Worm (Caenorhabditis elegans) whole organism, L3 larva: ENCODE results near the gene rpl-37.
A peak's percentile ranks its signal among the peaks of the same experiment; 100 is the strongest.

Source experiments
- ZK546.5 ChIP-seq: sonication (generic microtip); optimal IDR thresholded peaks from 2 replicates; lab custom pipeline; 2017; ENCODE audit warnings: missing biosample characterization, missing genetic modification characterization
- ceh-28 ChIP-seq: fragments of 150-350 bp; optimal IDR thresholded peaks from 2 replicates; lab custom pipeline; 2014; ENCODE audit warnings: missing biosample characterization, missing genetic modification reagents, missing genetic modification characterization
- ceh-82 ChIP-seq: fragments of 150-350 bp; optimal IDR thresholded peaks from 2 replicates; lab custom pipeline; 2014; ENCODE audit warnings: missing biosample characterization, missing genetic modification characterization
- elt-1 ChIP-seq: fragments of 150-350 bp; optimal IDR thresholded peaks from 2 replicates; lab custom pipeline; 2014; ENCODE audit warnings: missing biosample characterization, missing genetic modification characterization
- elt-3 ChIP-seq, 3 experiments: fragments of 150-350 bp in 1 of 3; sonication (generic microtip) in 2 of 3; optimal IDR thresholded peaks; 2 replicates in 2 of 3; 4 replicates in 1 of 3; lab custom pipeline; 2014 to 2017; ENCODE audit warnings: missing biosample characterization in 3 of 3, missing genetic modification characterization in 3 of 3
- fkh-10 ChIP-seq: sonication (generic microtip); optimal IDR thresholded peaks from 2 replicates; lab custom pipeline; 2017; ENCODE audit warnings: missing biosample characterization, missing genetic modification reagents, missing genetic modification characterization
- lin-15B ChIP-seq: fragments of 150-350 bp; optimal IDR thresholded peaks from 2 replicates; lab custom pipeline; 2014; ENCODE audit warnings: missing biosample characterization, missing genetic modification characterization
- nfya-1 ChIP-seq: sonication (generic microtip); optimal IDR thresholded peaks from 2 replicates; lab custom pipeline; 2017; ENCODE audit warnings: missing genetic modification characterization, mild to moderate bottlenecking, missing compliant biosample characterization, antibody characterized with exemption, moderate library complexity; ENCODE audit not compliant: insufficient read depth
- skn-1 ChIP-seq: fragments of 150-350 bp; optimal IDR thresholded peaks from 2 replicates; lab custom pipeline; 2014; ENCODE audit warnings: missing biosample characterization, missing genetic modification characterization
- unc-62 ChIP-seq: fragments of 150-350 bp; sonication (generic microtip); optimal IDR thresholded peaks from 4 replicates; lab custom pipeline; 2014; ENCODE audit warnings: missing biosample characterization, missing genetic modification reagents, missing genetic modification characterization
- ztf-4 ChIP-seq: fragments of 150-350 bp; optimal IDR thresholded peaks from 2 replicates; lab custom pipeline; 2014; ENCODE audit warnings: missing biosample characterization, missing genetic modification characterization

DNA sequence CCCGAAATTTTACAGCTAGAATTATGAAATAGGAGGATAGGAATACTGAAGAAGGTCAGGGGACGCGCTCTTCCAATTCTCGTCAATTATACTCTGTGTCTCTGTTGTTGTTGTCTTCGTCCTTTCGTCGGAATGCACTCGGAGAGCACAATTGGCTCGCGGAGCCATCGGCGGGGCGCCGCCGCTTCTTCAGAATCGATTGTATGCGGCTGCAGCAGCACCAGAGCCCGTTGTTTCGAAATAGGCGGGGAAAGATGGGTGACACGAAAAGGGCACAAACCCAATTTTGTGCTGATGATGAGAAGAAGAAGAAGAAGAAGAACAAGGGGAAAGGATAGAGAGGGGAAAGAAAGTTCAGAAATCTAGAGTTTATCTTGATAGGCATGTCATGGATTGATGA, 13.7 kb downstream of the rpl-37 start:
- TF ChIP-seq lin-15B (tag; lab: Kevin White, UChicago), result peak; percentile 8
- TF ChIP-seq ceh-82 (tag; lab: Kevin White, UChicago), result no peak
- no peak for TF ChIP-seq elt-3 (tag; optimal IDR thresholded peaks at IDR 0.05; lab: Kevin White, UChicago)
- TF ChIP-seq ZK546.5 (tag; lab: Kevin White, UChicago), result no peak
- TF ChIP-seq ceh-28 (tag; lab: Kevin White, UChicago), result no peak
- TF ChIP-seq nfya-1 (tag; lab: Kevin White, UChicago), result peak; percentile 68
- no peak for TF ChIP-seq skn-1
- no peak for TF ChIP-seq ztf-4
- TF ChIP-seq elt-1 (tag; lab: Kevin White, UChicago), result no peak
- no peak for TF ChIP-seq unc-62 (GFP tag; lab: Kevin White, UChicago)
- no peak for TF ChIP-seq fkh-10
